Worm (Caenorhabditis elegans) whole organism, late embryonic: ENCODE results near the gene tre-3.

Source experiments
- F13H6.1 ChIP-seq: sonication (generic microtip); optimal IDR thresholded peaks from 2 replicates; lab custom pipeline; 2016; ENCODE audit warnings: missing genetic modification characterization, missing compliant biosample characterization
- dmd-4 ChIP-seq: sonication (generic microtip); optimal IDR thresholded peaks from 2 replicates; lab custom pipeline; 2016; ENCODE audit warnings: borderline replicate concordance, missing genetic modification characterization, missing compliant biosample characterization
- madf-2 ChIP-seq: sonication (generic microtip); optimal IDR thresholded peaks from 2 replicates; lab custom pipeline; 2017; ENCODE audit warnings: missing genetic modification characterization, missing compliant biosample characterization
- syd-9 ChIP-seq: sonication (generic microtip); optimal IDR thresholded peaks from 2 replicates; lab custom pipeline; 2016; ENCODE audit warnings: mild to moderate bottlenecking, missing genetic modification characterization, moderate library complexity, missing compliant biosample characterization
- tbx-2 ChIP-seq: sonication (generic microtip); optimal IDR thresholded peaks from 2 replicates; lab custom pipeline; 2016; ENCODE audit warnings: missing genetic modification characterization, missing compliant biosample characterization
- unc-42 ChIP-seq: sonication (generic microtip); optimal IDR thresholded peaks from 2 replicates; lab custom pipeline; 2016; ENCODE audit warnings: missing genotype, missing genetic modification characterization, missing compliant biosample characterization

DNA sequence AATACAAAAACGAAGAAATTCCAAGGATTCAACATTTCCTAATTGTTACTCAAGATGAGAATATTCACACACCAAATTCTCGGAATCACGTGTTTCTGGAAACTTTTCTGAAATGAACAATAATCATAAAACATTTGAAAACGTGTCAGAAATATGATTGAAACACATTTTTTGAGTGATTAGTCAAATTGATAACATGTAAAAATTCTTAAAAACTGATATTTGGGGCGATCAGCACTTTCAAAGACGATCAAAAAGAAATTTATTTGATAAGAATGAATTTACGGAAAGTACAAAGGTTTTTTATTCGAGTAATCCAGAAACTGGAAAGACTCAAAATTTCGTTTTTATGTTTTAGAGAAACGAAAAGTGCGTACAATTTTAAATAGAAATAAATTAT lies at the start of gene tre-3:
- TF ChIP-seq dmd-4 (no peak), syd-9 (no peak), unc-42 (tag; lab: Kevin White, UChicago) (no peak), madf-2 (no peak), tbx-2 (tag; lab: Kevin White, UChicago) (no peak), F13H6.1 (tag; lab: Kevin White, UChicago) (no peak)
